Worm (Caenorhabditis elegans): ENCODE measurements around the gene cku-80.

- no peak for TF ChIP-seq Y56A3A.18 (GFP tag; IDR thresholded peaks at IDR 0.05)
- TF ChIP-seq dox-1 (GFP tag; IDR thresholded peaks at IDR 0.05) = no peak
- TF ChIP-seq unc-62 (GFP tag; optimal IDR thresholded peaks at IDR 0.05) = no peak
- TF ChIP-seq tbp1 (GFP tag; optimal IDR thresholded peaks at IDR 0.05) = no peak
- TF ChIP-seq ama-1 (optimal IDR thresholded peaks at IDR 0.05) = no peak
- no peak for TF ChIP-seq ama-1 (GFP tag; optimal IDR thresholded peaks at IDR 0.05)
Observed at ce11 chrIII:4429402-4429801, 9.8 kb downstream of the cku-80 start, which contains the start of gene C28A5.6.

Measured in whole organism, young adult.